Fruit fly (Drosophila melanogaster) whole organism, embryonic: ENCODE measurements around the gene sif.

Experiments
- CG12219 ChIP-seq: fragments of 200-800 bp; sonication (Bioruptor generic); optimal IDR thresholded peaks from 3 replicates; lab custom pipeline; 2018; ENCODE audit warnings: missing biosample characterization, mild to moderate bottlenecking, missing genetic modification characterization
- CG16779 ChIP-seq: fragments of 200-800 bp; sonication (Bioruptor generic); IDR thresholded peaks from 2 replicates; pipeline ENCODE4 v1.3.6; 2022; ENCODE audit warnings: missing biosample characterization, missing genetic modification characterization
- CG2129 ChIP-seq: fragments of 200-800 bp; sonication (Bioruptor generic); IDR thresholded peaks from 2 replicates; pipeline ENCODE4 v1.3.6; 2022; ENCODE audit warnings: missing biosample characterization, missing genetic modification characterization; ENCODE audit not compliant: partially characterized antibody
- CG6654 ChIP-seq: fragments of 200-800 bp; sonication (Bioruptor generic); optimal IDR thresholded peaks from 2 replicates; lab custom pipeline; 2017; ENCODE audit warnings: missing biosample characterization, mild to moderate bottlenecking, missing genetic modification characterization
- Fer3 ChIP-seq: fragments of 200-800 bp; sonication (Bioruptor generic); optimal IDR thresholded peaks from 2 replicates; lab custom pipeline; 2018; ENCODE audit warnings: missing biosample characterization, mild to moderate bottlenecking, missing genetic modification characterization, moderate library complexity
- aop ChIP-seq: fragments of 200-800 bp; sonication (Bioruptor generic); IDR thresholded peaks from 2 replicates; pipeline ENCODE4 v1.3.6; 2022; ENCODE audit warnings: missing biosample characterization, missing genetic modification characterization
- mld ChIP-seq: fragments of 200-800 bp; sonication (Bioruptor generic); IDR thresholded peaks from 3 replicates; pipeline ENCODE4 v1.3.6; 2022; ENCODE audit warnings: missing biosample characterization, missing genetic modification characterization; ENCODE audit not compliant: partially characterized antibody

- TF ChIP-seq CG12219 (no peak), mld (GFP tag; lab: Robert Waterston, UW) (no peak), CG6654 (no peak), aop (GFP tag; lab: Robert Waterston, UW) (no peak), Fer3 (tag; lab: Kevin White, UChicago) (no peak), CG2129 (GFP tag; lab: Robert Waterston, UW) (no peak), CG16779 (GFP tag; lab: Robert Waterston, UW) (no peak)
These were observed 131.1 kb downstream of the sif start for dm6 chr3L:5788823-5789222.
